Worm (Caenorhabditis elegans): Measurements from ENCODE around the gene cht-6.

DNA sequence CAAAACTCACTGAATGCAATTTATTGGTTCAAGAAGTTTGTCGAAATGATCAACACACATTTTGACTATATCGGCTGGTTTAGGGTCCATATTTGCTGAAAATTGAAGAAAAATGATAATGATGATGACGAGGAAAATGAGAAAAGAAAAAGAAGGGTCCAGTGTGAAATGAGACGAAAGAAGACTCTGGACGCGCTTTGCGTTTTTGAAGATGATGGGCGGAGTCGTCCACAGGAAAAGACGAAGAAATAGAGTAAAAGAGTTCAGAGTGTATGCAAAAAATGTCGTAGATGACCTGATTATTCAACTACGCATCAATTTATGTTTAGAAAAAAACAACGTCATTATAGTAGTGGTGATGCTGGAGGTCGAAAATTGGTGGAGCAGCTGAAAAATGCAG lies 39.9 kb upstream of the cht-6 start, which contains the start of gene F13H6.5:
- TF ChIP-seq Y55F3AM.14 (GFP tag; optimal IDR thresholded peaks at IDR 0.05) = no peak
- TF ChIP-seq elt-1 (tag; optimal IDR thresholded peaks at IDR 0.05) = no peak
- no peak for TF ChIP-seq crh-2 (tag; optimal IDR thresholded peaks at IDR 0.05)
- TF ChIP-seq unc-62 (GFP tag; optimal IDR thresholded peaks at IDR 0.05) = no peak
- no peak for TF ChIP-seq peb-1 (tag; optimal IDR thresholded peaks at IDR 0.05)
- no peak for TF ChIP-seq nhr-11 (tag; optimal IDR thresholded peaks at IDR 0.05)
- no peak for TF ChIP-seq unc-39 (tag; optimal IDR thresholded peaks at IDR 0.05)
- no peak for TF ChIP-seq alr-1 (tag; optimal IDR thresholded peaks at IDR 0.05)
- no peak for TF ChIP-seq nhr-12 (tag; optimal IDR thresholded peaks at IDR 0.05)
- TF ChIP-seq ztf-11 (tag; optimal IDR thresholded peaks at IDR 0.05) = no peak
- no peak for TF ChIP-seq lin-13 (GFP tag; optimal IDR thresholded peaks at IDR 0.05)
